Worm (Caenorhabditis elegans) whole organism, midembryonic: ENCODE data around the gene rnf-5.

Experiments used
- cog-1 ChIP-seq: sonication (generic microtip); optimal IDR thresholded peaks from 2 replicates; lab custom pipeline; 2016; ENCODE audit warnings: missing genetic modification characterization, missing compliant biosample characterization
- ref-1 ChIP-seq: fragments of 200-800 bp; sonication (Bioruptor generic); conservative IDR thresholded peaks from 2 replicates; pipeline ENCODE4 v1.3.6; 2022; ENCODE audit warnings: missing genetic modification reagents, missing genetic modification characterization, missing compliant biosample characterization

- TF ChIP-seq cog-1 (tag; lab: Kevin White, UChicago) (no peak), ref-1 (GFP tag; lab: Robert Waterston, UW) (no peak)
These were observed 42.7 kb downstream of the rnf-5 start for ce11 chrIII:4123900-4124299.
